Fruit fly (Drosophila melanogaster) whole organism, pupa: Measurements from ENCODE around the gene Tmem43.

Experiments used
- CG10348 ChIP-seq: fragments of 200-800 bp; sonication (Bioruptor generic); IDR thresholded peaks from 2 replicates; pipeline ENCODE4 v1.3.6; 2022; ENCODE audit warnings: missing biosample characterization, missing genetic modification characterization
- CG15710 ChIP-seq: fragments of 200-800 bp; sonication (Bioruptor generic); optimal IDR thresholded peaks from 2 replicates; lab custom pipeline; 2018; ENCODE audit warnings: missing biosample characterization, mild to moderate bottlenecking, missing genetic modification characterization, moderate library complexity
- CG32121 ChIP-seq: fragments of 200-800 bp; sonication (Bioruptor generic); IDR thresholded peaks from 2 replicates; pipeline ENCODE4 v1.3.6; 2022; ENCODE audit warnings: missing biosample characterization, missing genetic modification characterization
- CG9948 ChIP-seq: fragments of 200-800 bp; sonication (Bioruptor generic); optimal IDR thresholded peaks from 2 replicates; lab custom pipeline; 2018; ENCODE audit warnings: missing biosample characterization, mild to moderate bottlenecking, missing genetic modification characterization, moderate library complexity
- Ets98B ChIP-seq: fragments of 200-800 bp; sonication (Bioruptor generic); IDR thresholded peaks from 2 replicates; pipeline ENCODE4 v1.3.6; 2022; ENCODE audit warnings: missing biosample characterization, missing genetic modification characterization
- fd96Ca ChIP-seq: fragments of 200-800 bp; sonication (Bioruptor generic); IDR thresholded peaks from 3 replicates; pipeline ENCODE4 v1.3.6; 2022; ENCODE audit warnings: missing biosample characterization, missing genetic modification characterization

DNA sequence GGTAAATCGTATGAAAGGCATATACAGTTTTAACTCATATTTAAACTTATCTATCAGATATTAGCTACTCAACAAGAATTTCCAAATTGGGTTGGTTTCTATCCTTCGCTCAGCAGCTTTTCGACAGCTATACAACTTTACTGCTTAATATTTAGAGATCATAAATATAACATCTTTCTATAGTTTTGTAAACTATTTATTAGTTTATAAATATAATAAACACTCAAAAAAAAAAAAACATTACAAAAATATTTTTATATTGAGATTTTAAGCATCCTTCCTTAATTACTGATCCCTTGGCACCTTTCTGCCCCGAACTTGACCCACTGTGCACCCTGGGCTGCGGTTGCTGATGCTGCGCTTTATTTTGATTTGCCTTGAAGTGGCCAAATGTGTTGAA, 38.1 kb upstream of the Tmem43 start:
- TF ChIP-seq CG10348 (no peak), Ets98B (no peak), CG32121 (GFP tag; lab: Robert Waterston, UW) (no peak), CG15710 (tag; lab: Kevin White, UChicago) (no peak), CG9948 (tag; lab: Kevin White, UChicago) (no peak), fd96Ca (GFP tag; lab: Robert Waterston, UW) (no peak)
